Worm (Caenorhabditis elegans) whole organism, late embryonic: ENCODE data around the gene uso-1.

ENCODE experiments used
- C08G9.2 ChIP-seq: sonication (generic microtip); optimal IDR thresholded peaks from 2 replicates; lab custom pipeline; 2016; ENCODE audit warnings: mild to moderate bottlenecking, missing genetic modification characterization, moderate library complexity, missing compliant biosample characterization
- ama-1 ChIP-seq: fragments of 150-350 bp; optimal IDR thresholded peaks from 2 replicates; lab custom pipeline; 2014
- ceh-24 ChIP-seq: sonication (generic microtip); optimal IDR thresholded peaks from 2 replicates; lab custom pipeline; 2016; ENCODE audit warnings: mild to moderate bottlenecking, missing genetic modification characterization, missing compliant biosample characterization
- hlh-13 ChIP-seq: fragments of 200-800 bp; sonication (Bioruptor generic); optimal IDR thresholded peaks from 2 replicates; lab custom pipeline; 2018; ENCODE audit warnings: mild to moderate bottlenecking, missing genetic modification characterization, missing compliant biosample characterization
- nhr-11 ChIP-seq: fragments of 150-350 bp; optimal IDR thresholded peaks from 2 replicates; lab custom pipeline; 2014; ENCODE audit warnings: missing biosample characterization, missing genetic modification characterization
- rnt-1 ChIP-seq: sonication (generic microtip); optimal IDR thresholded peaks from 2 replicates; lab custom pipeline; 2016; ENCODE audit warnings: missing genetic modification characterization, missing compliant biosample characterization
- unc-42 ChIP-seq: sonication (generic microtip); optimal IDR thresholded peaks from 2 replicates; lab custom pipeline; 2016; ENCODE audit warnings: missing genotype, missing genetic modification characterization, missing compliant biosample characterization

ce11 chrIV:13460876-13461275, 6.3 kb upstream of the uso-1 start, which contains the start of gene Y38H8A.12:
- TF ChIP-seq C08G9.2 (tag; lab: Kevin White, UChicago), result no peak
- TF ChIP-seq ama-1 (lab: Kevin White, UChicago), result no peak
- TF ChIP-seq hlh-13, result no peak
- TF ChIP-seq rnt-1 (tag; lab: Kevin White, UChicago), result no peak
- no peak for TF ChIP-seq unc-42 (tag; lab: Kevin White, UChicago)
- no peak for TF ChIP-seq ceh-24
- TF ChIP-seq nhr-11 (tag; lab: Kevin White, UChicago), result no peak
